Fruit fly (Drosophila melanogaster) whole organism, embryonic: ENCODE measurements around the gene CG13001.

ENCODE experiments used
- Abd-B ChIP-seq: fragments of 200-800 bp; sonication (Bioruptor generic); optimal IDR thresholded peaks from 2 replicates; lab custom pipeline; 2018; ENCODE audit warnings: missing biosample characterization, mild to moderate bottlenecking, missing genetic modification characterization, moderate library complexity
- Atf3 ChIP-seq: fragments of 200-800 bp; sonication (Bioruptor generic); optimal IDR thresholded peaks from 3 replicates; lab custom pipeline; 2016; ENCODE audit warnings: missing biosample characterization, missing genetic modification characterization
- BEAF-32 ChIP-seq: fragments of 200-800 bp; sonication (Bioruptor generic); optimal IDR thresholded peaks from 3 replicates; lab custom pipeline; 2017; ENCODE audit warnings: missing biosample characterization, missing genetic modification characterization, mild to moderate bottlenecking, moderate library complexity, missing genetic modification reagents
- Bdp1 ChIP-seq: fragments of 200-800 bp; sonication (Bioruptor generic); optimal IDR thresholded peaks from 3 replicates; lab custom pipeline; 2016; ENCODE audit warnings: missing biosample characterization, missing genetic modification characterization
- Bgb ChIP-seq: fragments of 200-800 bp; sonication (Bioruptor generic); IDR thresholded peaks from 2 replicates; pipeline ENCODE4 v1.3.6; 2022; ENCODE audit warnings: missing biosample characterization, missing genetic modification characterization; ENCODE audit not compliant: partially characterized antibody
- CG10267 ChIP-seq: fragments of 200-800 bp; sonication (Bioruptor generic); optimal IDR thresholded peaks from 2 replicates; lab custom pipeline; 2018; ENCODE audit warnings: missing biosample characterization, mild to moderate bottlenecking, missing genetic modification characterization, moderate library complexity
- CG11723 ChIP-seq: fragments of 200-800 bp; sonication (Bioruptor generic); optimal IDR thresholded peaks from 2 replicates; lab custom pipeline; 2017; ENCODE audit warnings: missing biosample characterization, mild to moderate bottlenecking, missing genetic modification characterization
- CG12391 ChIP-seq: fragments of 200-800 bp; sonication (Bioruptor generic); optimal IDR thresholded peaks from 3 replicates; lab custom pipeline; 2018; ENCODE audit warnings: missing biosample characterization, mild to moderate bottlenecking, missing genetic modification characterization, moderate library complexity
- CG13287 ChIP-seq: fragments of 200-800 bp; sonication (Bioruptor generic); IDR thresholded peaks from 2 replicates; pipeline ENCODE4 v1.3.6; 2022; ENCODE audit warnings: missing biosample characterization, missing genetic modification characterization; ENCODE audit not compliant: partially characterized antibody
- CG14014 ChIP-seq: fragments of 200-800 bp; sonication (Bioruptor generic); IDR thresholded peaks from 2 replicates; pipeline ENCODE4 v1.3.6; 2022; ENCODE audit warnings: missing biosample characterization, missing genetic modification characterization
- CG1647 ChIP-seq: fragments of 200-800 bp; sonication (Bioruptor generic); optimal IDR thresholded peaks from 3 replicates; lab custom pipeline; 2016; ENCODE audit warnings: missing biosample characterization, missing genetic modification characterization
- CG17359 ChIP-seq: fragments of 200-800 bp; sonication (Bioruptor generic); optimal IDR thresholded peaks from 3 replicates; lab custom pipeline; 2018; ENCODE audit warnings: missing biosample characterization, mild to moderate bottlenecking, missing genetic modification characterization, moderate library complexity
- CG18764 ChIP-seq: fragments of 200-800 bp; sonication (Bioruptor generic); optimal IDR thresholded peaks from 3 replicates; lab custom pipeline; 2016; ENCODE audit warnings: missing biosample characterization, missing genetic modification characterization
- CG30020 ChIP-seq: fragments of 200-800 bp; optimal IDR thresholded peaks from 2 replicates; lab custom pipeline; 2019; ENCODE audit warnings: missing biosample characterization, mild to moderate bottlenecking, missing genetic modification characterization, moderate library complexity
- CG31441 ChIP-seq: fragments of 200-800 bp; sonication (Bioruptor generic); IDR thresholded peaks from 2 replicates; pipeline ENCODE4 v1.3.6; 2022; ENCODE audit warnings: missing biosample characterization, missing genetic modification characterization
- CG4404 ChIP-seq: fragments of 200-800 bp; sonication (Bioruptor generic); IDR thresholded peaks from 2 replicates; pipeline ENCODE4 v1.3.6; 2022; ENCODE audit warnings: missing biosample characterization, missing genetic modification characterization
- CG4617 ChIP-seq: fragments of 200-800 bp; sonication (Bioruptor generic); optimal IDR thresholded peaks from 3 replicates; lab custom pipeline; 2016; ENCODE audit warnings: missing biosample characterization, missing genetic modification characterization, borderline replicate concordance
- CG5953 ChIP-seq: fragments of 200-800 bp; sonication (Bioruptor generic); IDR thresholded peaks from 2 replicates; pipeline ENCODE4 v1.3.6; 2022; ENCODE audit warnings: missing biosample characterization, missing genetic modification characterization
- CTCF ChIP-seq: fragments of 200-800 bp; sonication (Bioruptor generic); optimal IDR thresholded peaks from 2 replicates; lab custom pipeline; 2017; ENCODE audit warnings: missing biosample characterization, mild to moderate bottlenecking, missing genetic modification characterization, moderate library complexity
- D ChIP-seq, 2 experiments: fragments of 200-800 bp in 1 of 2; fragments of >200 bp in 1 of 2; sonication (Bioruptor generic) in 1 of 2; optimal IDR thresholded peaks; 2 replicates in 1 of 2; 3 replicates in 1 of 2; lab custom pipeline; 2017; ENCODE audit warnings: mild to moderate bottlenecking in 1 of 2, missing biosample characterization in 1 of 2, missing genetic modification characterization in 1 of 2, missing genetic modification reagents in 1 of 2
- Dfd ChIP-seq, 2 experiments: fragments of >200 bp; optimal IDR thresholded peaks; 2 replicates each; lab custom pipeline; 2017; ENCODE audit warnings: missing biosample characterization in 2 of 2, missing genetic modification characterization in 2 of 2
- Dip2 ChIP-seq: fragments of 200-800 bp; sonication (Bioruptor generic); IDR thresholded peaks from 2 replicates; pipeline ENCODE4 v1.3.6; 2022; ENCODE audit warnings: missing biosample characterization, missing genetic modification characterization
- HHEX ChIP-seq: fragments of 200-800 bp; sonication (Bioruptor generic); optimal IDR thresholded peaks from 3 replicates; lab custom pipeline; 2017; ENCODE audit warnings: missing biosample characterization, mild to moderate bottlenecking, missing genetic modification characterization, missing genetic modification reagents
- HLH4C ChIP-seq: fragments of 200-800 bp; sonication (Bioruptor generic); IDR thresholded peaks from 3 replicates; pipeline ENCODE4 v1.3.6; 2022; ENCODE audit warnings: missing biosample characterization, missing genetic modification characterization; ENCODE audit not compliant: partially characterized antibody
- Hr78 ChIP-seq, 2 experiments: fragments of 200-800 bp in 1 of 2; fragments of >200 bp in 1 of 2; sonication (Bioruptor generic) in 1 of 2; optimal IDR thresholded peaks; 2 replicates each; lab custom pipeline; 2017 to 2019; ENCODE audit warnings: missing biosample characterization in 2 of 2, missing genetic modification characterization in 2 of 2, mild to moderate bottlenecking in 1 of 2, moderate library complexity in 1 of 2
- Jarid2 ChIP-seq: fragments of 200-800 bp; sonication (Bioruptor generic); optimal IDR thresholded peaks from 3 replicates; lab custom pipeline; 2017; ENCODE audit warnings: mild to moderate bottlenecking, missing biosample characterization, missing genetic modification reagents, missing genetic modification characterization
- Spps ChIP-seq: fragments of 200-800 bp; sonication (Bioruptor generic); optimal IDR thresholded peaks from 2 replicates; lab custom pipeline; 2018; ENCODE audit warnings: missing biosample characterization, mild to moderate bottlenecking, missing genetic modification characterization
- Ssrp ChIP-seq: fragments of 200-800 bp; sonication (Bioruptor generic); optimal IDR thresholded peaks from 2 replicates; lab custom pipeline; 2018; ENCODE audit warnings: missing biosample characterization, mild to moderate bottlenecking, missing genetic modification characterization, moderate library complexity
- YL-1 ChIP-seq: fragments of 200-800 bp; sonication (Bioruptor generic); optimal IDR thresholded peaks from 3 replicates; lab custom pipeline; 2017; ENCODE audit warnings: missing biosample characterization, mild to moderate bottlenecking, missing genetic modification characterization
- ara ChIP-seq: fragments of 200-800 bp; sonication (Bioruptor generic); IDR thresholded peaks from 2 replicates; pipeline ENCODE4 v1.3.6; 2022; ENCODE audit warnings: missing biosample characterization, missing genetic modification characterization
- ato ChIP-seq: fragments of 200-800 bp; sonication (Bioruptor generic); IDR thresholded peaks from 2 replicates; pipeline ENCODE4 v1.3.6; 2022; ENCODE audit warnings: missing biosample characterization, missing genetic modification characterization; ENCODE audit not compliant: partially characterized antibody
- bbx ChIP-seq: fragments of 200-800 bp; sonication (Bioruptor generic); IDR thresholded peaks from 2 replicates; pipeline ENCODE4 v1.3.6; 2022; ENCODE audit warnings: missing biosample characterization, missing genetic modification characterization; ENCODE audit not compliant: partially characterized antibody
- bowl ChIP-seq: fragments of 200-800 bp; sonication (Bioruptor generic); IDR thresholded peaks from 2 replicates; pipeline ENCODE4 v1.3.6; 2022; ENCODE audit warnings: missing biosample characterization, missing genetic modification characterization
- crp ChIP-seq, 2 experiments: fragments of 200-800 bp; sonication (Bioruptor generic); optimal IDR thresholded peaks; 2 replicates in 1 of 2; 3 replicates in 1 of 2; lab custom pipeline; 2017; ENCODE audit warnings: missing biosample characterization in 2 of 2, missing genetic modification characterization in 2 of 2, mild to moderate bottlenecking in 1 of 2, moderate library complexity in 1 of 2
- exex ChIP-seq: fragments of 200-800 bp; sonication (Bioruptor generic); optimal IDR thresholded peaks from 4 replicates; lab custom pipeline; 2018; ENCODE audit warnings: missing biosample characterization, mild to moderate bottlenecking, missing genetic modification characterization, moderate library complexity
- eyg ChIP-seq: fragments of 200-800 bp; sonication (Bioruptor generic); optimal IDR thresholded peaks from 3 replicates; lab custom pipeline; 2016; ENCODE audit warnings: missing biosample characterization, missing genetic modification characterization
- gro ChIP-seq: fragments of 200-800 bp; sonication (Bioruptor generic); optimal IDR thresholded peaks from 2 replicates; lab custom pipeline; 2016; ENCODE audit warnings: missing biosample characterization, missing genetic modification characterization
- hbn ChIP-seq: fragments of 200-800 bp; sonication (Bioruptor generic); IDR thresholded peaks from 2 replicates; pipeline ENCODE4 v1.3.6; 2022; ENCODE audit warnings: missing biosample characterization, missing genetic modification characterization; ENCODE audit not compliant: partially characterized antibody
- lab ChIP-seq: fragments of 200-800 bp; sonication (Bioruptor generic); optimal IDR thresholded peaks from 3 replicates; lab custom pipeline; 2017; ENCODE audit warnings: missing biosample characterization, missing genetic modification characterization, mild to moderate bottlenecking, moderate library complexity, missing genetic modification reagents
- mld ChIP-seq: fragments of 200-800 bp; sonication (Bioruptor generic); IDR thresholded peaks from 3 replicates; pipeline ENCODE4 v1.3.6; 2022; ENCODE audit warnings: missing biosample characterization, missing genetic modification characterization; ENCODE audit not compliant: partially characterized antibody
- nerfin-2 ChIP-seq: fragments of 200-800 bp; sonication (Bioruptor generic); IDR thresholded peaks from 2 replicates; pipeline ENCODE4 v1.3.6; 2022; ENCODE audit warnings: missing biosample characterization, missing genetic modification characterization; ENCODE audit not compliant: partially characterized antibody
- nmo ChIP-seq: fragments of 200-800 bp; sonication (Bioruptor generic); optimal IDR thresholded peaks from 2 replicates; lab custom pipeline; 2018; ENCODE audit warnings: missing biosample characterization, mild to moderate bottlenecking, missing genetic modification characterization, moderate library complexity
- onecut ChIP-seq: fragments of 200-800 bp; sonication (Bioruptor generic); IDR thresholded peaks from 2 replicates; pipeline ENCODE4 v1.3.6; 2022; ENCODE audit warnings: missing biosample characterization, missing genetic modification characterization
- repo ChIP-seq: fragments of 200-800 bp; sonication (Bioruptor generic); optimal IDR thresholded peaks from 2 replicates; lab custom pipeline; 2016; ENCODE audit warnings: missing biosample characterization, missing genetic modification characterization
- seq ChIP-seq: fragments of 200-800 bp; sonication (Bioruptor generic); IDR thresholded peaks from 2 replicates; pipeline ENCODE4 v1.3.6; 2022; ENCODE audit warnings: missing biosample characterization, missing genetic modification characterization
- slbo ChIP-seq: fragments of 200-800 bp; sonication (Bioruptor generic); IDR thresholded peaks from 2 replicates; pipeline ENCODE4 v1.3.6; 2022; ENCODE audit warnings: missing biosample characterization, missing genetic modification characterization
- sug ChIP-seq: fragments of 200-800 bp; optimal IDR thresholded peaks from 2 replicates; lab custom pipeline; 2019; ENCODE audit warnings: missing biosample characterization, mild to moderate bottlenecking, missing genetic modification characterization, moderate library complexity
- zen ChIP-seq: fragments of 200-800 bp; sonication (Bioruptor generic); optimal IDR thresholded peaks from 3 replicates; lab custom pipeline; 2018; ENCODE audit warnings: missing biosample characterization, mild to moderate bottlenecking, missing genetic modification characterization, moderate library complexity

The CG13001 gene

dm6 chrX:16968148-16968823 is 25.6 kb upstream of the CG13001 start, which contains the start of gene Ubr1 (continued):
- TF ChIP-seq CG11723 (GFP tag; lab: Kevin White, UChicago) (no peak), nerfin-2 (GFP tag; lab: Robert Waterston, UW) (peak; percentile 97), HHEX (GFP tag; lab: Kevin White, UChicago) (no peak), Bdp1 (GFP tag; lab: Kevin White, UChicago) (no peak), repo (GFP tag; lab: Kevin White, UChicago) (peak; percentile 8), exex (tag; lab: Kevin White, UChicago) (peak; percentile 7), ato (peak; percentile 94), Dfd (GFP tag; optimal IDR thresholded peaks at IDR 0.05; lab: Kevin White, UChicago) (peak in 1 of 2 experiments; percentile 8), slbo (GFP tag; lab: Robert Waterston, UW) (peak; percentile 37), seq (GFP tag; lab: Robert Waterston, UW) (no peak), lab (peak; percentile 7), Jarid2 (GFP tag; lab: Kevin White, UChicago) (peak; percentile 45), Abd-B (GFP tag; lab: Kevin White, UChicago) (peak; percentile 65), Spps (no peak), bbx (GFP tag; lab: Robert Waterston, UW) (peak; percentile 96), mld (GFP tag; lab: Robert Waterston, UW) (peak; percentile 96), CG31441 (0 out of 2 replicates have a peak, but pooled peaks have one; percentile 23), Bgb (GFP tag; lab: Robert Waterston, UW) (peak; percentile 98), CG5953 (GFP tag; lab: Robert Waterston, UW) (no peak), onecut (0 out of 2 replicates have a peak, but pooled peaks have one; percentile 36), CG4617 (GFP tag; lab: Kevin White, UChicago) (peak; percentile 84), Atf3 (no peak), bowl (no peak), CG12391 (tag; lab: Kevin White, UChicago) (peak; percentile 21), CG18764 (peak; percentile 99), sug (no peak), zen (tag; lab: Kevin White, UChicago) (peak; percentile 65), eyg (no peak), CG1647 (GFP tag; lab: Kevin White, UChicago) (no peak), Dip2 (no peak), Ssrp (tag; lab: Kevin White, UChicago) (no peak), ara (no peak), Hr78 (GFP tag; optimal IDR thresholded peaks at IDR 0.05; lab: Kevin White, UChicago) (peak in 1 of 2 experiments; percentile 6), D (optimal IDR thresholded peaks at IDR 0.05; lab: Kevin White, UChicago) (no peak), D (GFP tag; optimal IDR thresholded peaks at IDR 0.05; lab: Kevin White, UChicago) (no peak), nmo (GFP tag; lab: Kevin White, UChicago) (peak; percentile 40), CTCF (GFP tag; lab: Kevin White, UChicago) (peak; percentile 37), CG10267 (tag; lab: Kevin White, UChicago) (peak; percentile 51), crp (GFP tag; optimal IDR thresholded peaks at IDR 0.05; lab: Kevin White, UChicago) (peak in 1 of 2 experiments; percentile 6), CG30020 (peak; percentile 94), CG4404 (no peak), gro (GFP tag; lab: Kevin White, UChicago) (peak; percentile 39), CG13287 (GFP tag; lab: Robert Waterston, UW) (peak; percentile 91), BEAF-32 (GFP tag; lab: Kevin White, UChicago) (peak; percentile 90), CG17359 (tag; lab: Kevin White, UChicago) (peak; percentile 0), CG14014 (GFP tag; lab: Robert Waterston, UW) (no peak), hbn (GFP tag; lab: Robert Waterston, UW) (peak; percentile 80), YL-1 (GFP tag; lab: Kevin White, UChicago) (peak; percentile 71), HLH4C (GFP tag; lab: Robert Waterston, UW) (peak; percentile 97)
